Worm (Caenorhabditis elegans): ENCODE data around the gene mpk-1.
A peak's percentile ranks its signal among the peaks of the same experiment; 100 is the strongest.

mpk-1 gene

ce11 chrIII:4189602-4190001 is 38.3 kb downstream of the mpk-1 start:
- TF ChIP-seq Y5F2A.4 (GFP tag; optimal IDR thresholded peaks at IDR 0.05) (no peak), nhr-28 (tag; optimal IDR thresholded peaks at IDR 0.05) (peak; percentile 0), hlh-11 (tag; optimal IDR thresholded peaks at IDR 0.05) (peak; percentile 6)

DNA sequence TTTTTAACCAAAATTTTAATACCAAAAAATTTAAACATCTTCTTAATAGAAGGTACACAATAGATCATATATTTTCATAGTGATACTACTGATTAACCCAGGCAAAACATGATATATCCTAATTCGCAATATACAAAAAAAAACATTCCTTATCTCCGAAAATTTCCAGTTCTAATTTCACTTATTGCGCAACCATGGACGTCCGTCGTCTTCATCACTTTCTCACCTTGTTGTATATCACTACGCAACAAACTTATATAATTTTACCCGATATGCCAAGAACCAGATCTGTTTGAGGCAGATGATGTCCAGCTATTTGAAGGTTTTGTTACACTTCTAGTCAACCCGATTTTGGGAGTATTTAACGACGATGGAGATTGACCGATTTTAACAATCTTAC is 40.1 kb downstream of the mpk-1 start, which contains the start of gene R74.2:
TSS of gene R74.2 (plus strand) at position 316 of the 400 bp plus-strand sequence.
- TF ChIP-seq F44E2.7 (GFP tag; IDR thresholded peaks at IDR 0.05), result no peak
- TF ChIP-seq lin-29 (GFP tag; IDR thresholded peaks at IDR 0.05), result no peak
- TF ChIP-seq hlh-11 (tag; optimal IDR thresholded peaks at IDR 0.05), result peak; percentile 17
- TF ChIP-seq spr-1 (tag; optimal IDR thresholded peaks at IDR 0.05), result no peak
- TF ChIP-seq dmd-9 (GFP tag; IDR thresholded peaks at IDR 0.05), result no peak
- no peak for TF ChIP-seq lim-7 (GFP tag; IDR thresholded peaks at IDR 0.05)
- TF ChIP-seq snpc-4 (tag; optimal IDR thresholded peaks at IDR 0.05), result no peak
- no peak for TF ChIP-seq set-16 (GFP tag; IDR thresholded peaks at IDR 0.05)

DNA sequence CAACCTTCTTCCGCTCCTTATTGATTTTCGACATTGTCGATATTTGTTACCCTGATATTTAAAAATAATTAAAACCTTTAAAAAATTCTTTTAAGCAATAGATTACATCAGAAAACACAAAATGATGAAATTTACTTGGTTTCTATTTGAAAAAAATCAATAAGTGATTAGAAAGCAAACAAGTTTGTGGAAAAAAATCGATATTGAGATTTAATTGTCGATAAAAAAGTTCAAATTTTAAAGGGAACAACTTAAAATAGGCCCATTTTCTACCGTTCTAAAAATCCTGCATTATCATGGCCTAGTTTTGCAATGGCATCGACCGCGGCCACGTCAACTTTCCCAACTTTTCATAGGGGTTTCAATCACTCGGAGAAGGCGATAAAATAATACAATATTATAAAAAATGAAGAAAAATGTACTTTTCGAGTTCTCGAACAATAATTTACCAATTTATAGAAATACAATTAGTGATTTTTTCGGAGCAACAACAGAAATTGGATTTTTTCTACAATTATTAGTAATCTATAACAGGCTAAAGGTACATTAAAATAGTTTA is 41.1 kb downstream of the mpk-1 start, which contains the start of gene lars-1:
TSS of gene lars-1 (minus strand) at position 51 of the 559 bp plus-strand sequence.
- TF ChIP-seq Y105C5A.15 (GFP tag; IDR thresholded peaks at IDR 0.05) (no peak), hif-1 (tag; optimal IDR thresholded peaks at IDR 0.05) (no peak), lin-38 (GFP tag; IDR thresholded peaks at IDR 0.05) (no peak), mes-2 (tag; optimal IDR thresholded peaks at IDR 0.05; ENCODE audit: poor library complexity, severe bottlenecking) (peak; percentile 68), sdz-12 (GFP tag; optimal IDR thresholded peaks at IDR 0.05) (no peak), ceh-28 (tag; optimal IDR thresholded peaks at IDR 0.05) (peak; percentile 60)

DNA sequence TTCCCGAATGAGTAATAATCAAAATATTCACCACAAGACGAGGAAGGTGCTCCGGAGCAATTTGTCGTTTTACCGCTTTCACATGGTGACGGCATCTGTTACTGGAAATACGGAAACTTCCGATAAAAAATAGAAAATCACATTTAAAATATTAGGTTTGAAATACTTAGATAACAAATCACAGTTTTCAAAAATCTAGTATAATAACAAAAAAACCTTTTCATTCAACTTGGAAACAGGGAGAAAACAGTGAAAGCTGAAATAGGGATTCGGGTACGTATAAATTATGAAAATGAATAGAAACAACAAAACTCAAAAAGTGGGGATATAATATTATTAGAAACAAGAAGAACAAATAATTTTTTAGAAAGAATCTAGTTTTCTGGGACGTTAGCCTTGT is 46.6 kb downstream of the mpk-1 start, which contains the start of gene C16C10.1:
TSS of gene C16C10.1 (minus strand) at position 101 of the 400 bp plus-strand sequence.
- no peak for TF ChIP-seq spr-1 (tag; optimal IDR thresholded peaks at IDR 0.05)
- no peak for TF ChIP-seq pqm-1 (tag; optimal IDR thresholded peaks at IDR 0.05)
- TF ChIP-seq lin-29 (GFP tag; IDR thresholded peaks at IDR 0.05), result no peak
- TF ChIP-seq Y75B8A.6 (GFP tag; IDR thresholded peaks at IDR 0.05), result no peak
- no peak for TF ChIP-seq nhr-76 (tag; optimal IDR thresholded peaks at IDR 0.05)
- no peak for TF ChIP-seq fos-1 (tag; optimal IDR thresholded peaks at IDR 0.05)
- TF ChIP-seq nhr-237 (tag; optimal IDR thresholded peaks at IDR 0.05), result no peak
- TF ChIP-seq lin-13 (GFP tag; optimal IDR thresholded peaks at IDR 0.05), result no peak
- no peak for TF ChIP-seq dmd-9 (GFP tag; IDR thresholded peaks at IDR 0.05)
- no peak for TF ChIP-seq hmg-1.1 (GFP tag; IDR thresholded peaks at IDR 0.05)
- no peak for TF ChIP-seq nhr-25 (tag; optimal IDR thresholded peaks at IDR 0.05; ENCODE audit: borderline replicate concordance, insufficient read depth)
- no peak for TF ChIP-seq mep-1 (tag; optimal IDR thresholded peaks at IDR 0.05)
- no peak for TF ChIP-seq Y105C5A.15 (GFP tag; IDR thresholded peaks at IDR 0.05)
- no peak for TF ChIP-seq nhr-6 (tag; optimal IDR thresholded peaks at IDR 0.05)
- TF ChIP-seq T26A8.4 (GFP tag; IDR thresholded peaks at IDR 0.05), result no peak
- TF ChIP-seq ceh-62 (tag; optimal IDR thresholded peaks at IDR 0.05), result no peak
- no peak for TF ChIP-seq nhr-41 (GFP tag; IDR thresholded peaks at IDR 0.05)

- TF ChIP-seq zfp-2 (tag; optimal IDR thresholded peaks at IDR 0.05) (no peak), skn-1 (tag; optimal IDR thresholded peaks at IDR 0.05) (no peak), nhr-11 (tag; optimal IDR thresholded peaks at IDR 0.05) (no peak), T26A8.4 (GFP tag; IDR thresholded peaks at IDR 0.05) (no peak), Y5F2A.4 (GFP tag; optimal IDR thresholded peaks at IDR 0.05) (no peak), madf-5 (GFP tag; IDR thresholded peaks at IDR 0.05) (no peak), sdz-12 (GFP tag; optimal IDR thresholded peaks at IDR 0.05) (no peak), gei-8 (GFP tag; optimal IDR thresholded peaks at IDR 0.05) (no peak), zag-1 (tag; optimal IDR thresholded peaks at IDR 0.05) (no peak), nhr-25 (tag; optimal IDR thresholded peaks at IDR 0.05; ENCODE audit: borderline replicate concordance, insufficient read depth) (no peak), mes-2 (tag; optimal IDR thresholded peaks at IDR 0.05; ENCODE audit: poor library complexity, severe bottlenecking) (no peak), set-16 (GFP tag; IDR thresholded peaks at IDR 0.05) (no peak), rbr-2 (tag; optimal IDR thresholded peaks at IDR 0.05) (no peak), dpl-1 (GFP tag; optimal IDR thresholded peaks at IDR 0.05) (no peak), mep-1 (tag; optimal IDR thresholded peaks at IDR 0.05) (no peak), T20F7.1 (GFP tag; optimal IDR thresholded peaks at IDR 0.05) (no peak), lin-29 (GFP tag; IDR thresholded peaks at IDR 0.05) (no peak), hlh-11 (tag; optimal IDR thresholded peaks at IDR 0.05) (no peak), ceh-44 (GFP tag; IDR thresholded peaks at IDR 0.05) (no peak), Y105C5A.15 (GFP tag; IDR thresholded peaks at IDR 0.05) (no peak)
These were observed 49.3 kb downstream of the mpk-1 start, which contains the start of gene C16C10.2 for ce11 chrIII:4178564-4178963. Gene C16C10.2 (minus strand): TSS chrIII:4178664.
